Fruit fly (Drosophila melanogaster) whole organism, pupa: Measurements from ENCODE around the gene CG6000.

Experiments used
- CG10348 ChIP-seq: fragments of 200-800 bp; sonication (Bioruptor generic); IDR thresholded peaks from 2 replicates; pipeline ENCODE4 v1.3.6; 2022; ENCODE audit warnings: missing biosample characterization, missing genetic modification characterization
- CG12605 ChIP-seq: fragments of 200-800 bp; sonication (Bioruptor generic); IDR thresholded peaks from 2 replicates; pipeline ENCODE4 v1.3.6; 2022; ENCODE audit warnings: missing biosample characterization, missing genetic modification characterization
- CG13204 ChIP-seq: fragments of 200-800 bp; sonication (Bioruptor generic); optimal IDR thresholded peaks from 2 replicates; lab custom pipeline; 2018; ENCODE audit warnings: missing biosample characterization, mild to moderate bottlenecking, missing genetic modification characterization, moderate library complexity
- CG14655 ChIP-seq: fragments of 200-800 bp; sonication (Bioruptor generic); optimal IDR thresholded peaks from 3 replicates; lab custom pipeline; 2017; ENCODE audit warnings: mild to moderate bottlenecking, missing biosample characterization, missing genetic modification reagents, missing genetic modification characterization
- CG15710 ChIP-seq: fragments of 200-800 bp; sonication (Bioruptor generic); optimal IDR thresholded peaks from 2 replicates; lab custom pipeline; 2018; ENCODE audit warnings: missing biosample characterization, mild to moderate bottlenecking, missing genetic modification characterization, moderate library complexity
- CG17806 ChIP-seq: fragments of 200-800 bp; sonication (Bioruptor generic); optimal IDR thresholded peaks from 2 replicates; lab custom pipeline; 2018; ENCODE audit warnings: missing biosample characterization, mild to moderate bottlenecking, missing genetic modification characterization, moderate library complexity
- CG32121 ChIP-seq: fragments of 200-800 bp; sonication (Bioruptor generic); IDR thresholded peaks from 2 replicates; pipeline ENCODE4 v1.3.6; 2022; ENCODE audit warnings: missing biosample characterization, missing genetic modification characterization
- CG34367 ChIP-seq: fragments of 200-800 bp; sonication (Bioruptor generic); optimal IDR thresholded peaks from 2 replicates; lab custom pipeline; 2018; ENCODE audit warnings: missing biosample characterization, mild to moderate bottlenecking, missing genetic modification characterization
- CG4496 ChIP-seq: fragments of 200-800 bp; sonication (Bioruptor generic); IDR thresholded peaks from 3 replicates; pipeline ENCODE4 v1.3.6; 2022; ENCODE audit warnings: missing biosample characterization, missing genetic modification characterization
- CG8159 ChIP-seq: fragments of 200-800 bp; sonication (Bioruptor generic); optimal IDR thresholded peaks from 3 replicates; lab custom pipeline; 2018; ENCODE audit warnings: missing biosample characterization, mild to moderate bottlenecking, missing genetic modification characterization, moderate library complexity
- CG8301 ChIP-seq: fragments of 200-800 bp; sonication (Bioruptor generic); optimal IDR thresholded peaks from 2 replicates; lab custom pipeline; 2018; ENCODE audit warnings: missing biosample characterization, mild to moderate bottlenecking, missing genetic modification characterization
- CG9948 ChIP-seq: fragments of 200-800 bp; sonication (Bioruptor generic); optimal IDR thresholded peaks from 2 replicates; lab custom pipeline; 2018; ENCODE audit warnings: missing biosample characterization, mild to moderate bottlenecking, missing genetic modification characterization, moderate library complexity
- D1 ChIP-seq: fragments of 200-800 bp; sonication (Bioruptor generic); optimal IDR thresholded peaks from 2 replicates; lab custom pipeline; 2018; ENCODE audit warnings: missing biosample characterization, mild to moderate bottlenecking, missing genetic modification characterization, moderate library complexity
- EcR ChIP-seq: fragments of 200-800 bp; sonication (Bioruptor generic); optimal IDR thresholded peaks from 3 replicates; lab custom pipeline; 2019; ENCODE audit warnings: missing biosample characterization, missing genetic modification characterization, mild to moderate bottlenecking, moderate library complexity, missing genetic modification reagents
- Ets98B ChIP-seq: fragments of 200-800 bp; sonication (Bioruptor generic); IDR thresholded peaks from 2 replicates; pipeline ENCODE4 v1.3.6; 2022; ENCODE audit warnings: missing biosample characterization, missing genetic modification characterization
- Pif1A ChIP-seq: fragments of 200-800 bp; sonication (Bioruptor generic); optimal IDR thresholded peaks from 3 replicates; lab custom pipeline; 2016; ENCODE audit warnings: missing biosample characterization, missing genetic modification characterization
- Pif1B ChIP-seq: fragments of 200-800 bp; sonication (Bioruptor generic); optimal IDR thresholded peaks from 3 replicates; lab custom pipeline; 2016; ENCODE audit warnings: missing biosample characterization, missing genetic modification characterization
- Snoo ChIP-seq: fragments of 200-800 bp; sonication (Bioruptor generic); optimal IDR thresholded peaks from 3 replicates; lab custom pipeline; 2017; ENCODE audit warnings: missing biosample characterization, mild to moderate bottlenecking, missing genetic modification characterization, inconsistent platforms
- fd96Ca ChIP-seq: fragments of 200-800 bp; sonication (Bioruptor generic); IDR thresholded peaks from 3 replicates; pipeline ENCODE4 v1.3.6; 2022; ENCODE audit warnings: missing biosample characterization, missing genetic modification characterization
- gl ChIP-seq: fragments of 200-800 bp; sonication (Bioruptor generic); optimal IDR thresholded peaks from 2 replicates; lab custom pipeline; 2018; ENCODE audit warnings: missing biosample characterization, mild to moderate bottlenecking, missing genetic modification characterization
- rn ChIP-seq: fragments of 200-800 bp; sonication (Bioruptor generic); IDR thresholded peaks from 2 replicates; pipeline ENCODE4 v1.3.6; 2022; ENCODE audit warnings: missing biosample characterization, missing genetic modification characterization

The CG6000 gene

dm6 chr3R:24025715-24026467 lies 28.3 kb upstream of the CG6000 start:
- no peak for TF ChIP-seq Pif1B
- no peak for TF ChIP-seq D1 (tag; lab: Kevin White, UChicago)
- no peak for TF ChIP-seq CG17806 (tag; lab: Kevin White, UChicago)
- TF ChIP-seq rn (GFP tag; lab: Robert Waterston, UW): no peak
- peak; percentile 37 for TF ChIP-seq Pif1A (GFP tag; lab: Kevin White, UChicago)
- TF ChIP-seq CG8301: peak; percentile 26
- TF ChIP-seq gl (tag; lab: Kevin White, UChicago): no peak
- TF ChIP-seq CG9948 (tag; lab: Kevin White, UChicago): peak; percentile 4
- TF ChIP-seq CG14655: peak; percentile 39
- TF ChIP-seq CG4496 (GFP tag; lab: Robert Waterston, UW): 0 out of 3 replicates have a peak, but pooled peaks have one; percentile 22

- no peak for TF ChIP-seq CG8159 (tag; lab: Kevin White, UChicago)
- no peak for TF ChIP-seq CG10348 (GFP tag; lab: Robert Waterston, UW)
- TF ChIP-seq CG32121: peak; percentile 54
- no peak for TF ChIP-seq CG17806 (tag; lab: Kevin White, UChicago)
- no peak for TF ChIP-seq Pif1B
- TF ChIP-seq CG14655: no peak
- TF ChIP-seq rn (GFP tag; lab: Robert Waterston, UW): no peak
- TF ChIP-seq fd96Ca (GFP tag; lab: Robert Waterston, UW): 0 out of 3 replicates have a peak, but pooled peaks have one; percentile 14
- no peak for TF ChIP-seq CG15710 (tag; lab: Kevin White, UChicago)
- TF ChIP-seq CG12605 (GFP tag; lab: Robert Waterston, UW): no peak
Observed at dm6 chr3R:24026503-24026902, 27.7 kb upstream of the CG6000 start.

dm6 chr3R:24027222-24027621 lies 27.0 kb upstream of the CG6000 start:
- TF ChIP-seq CG17806 (tag; lab: Kevin White, UChicago) (no peak), D1 (tag; lab: Kevin White, UChicago) (no peak), Snoo (tag; lab: Kevin White, UChicago) (no peak), CG13204 (GFP tag; lab: Kevin White, UChicago) (no peak), rn (GFP tag; lab: Robert Waterston, UW) (no peak), CG9948 (tag; lab: Kevin White, UChicago) (no peak), Ets98B (no peak), Pif1A (GFP tag; lab: Kevin White, UChicago) (no peak), Pif1B (no peak), CG10348 (GFP tag; lab: Robert Waterston, UW) (no peak), CG14655 (no peak), CG4496 (GFP tag; lab: Robert Waterston, UW) (no peak), CG32121 (no peak), CG8301 (no peak)
- TF ChIP-seq, all 21 proteins: peak for 0

dm6 chr3R:24031019-24031824 lies 23.0 kb upstream of the CG6000 start:
- TF ChIP-seq Snoo (tag; lab: Kevin White, UChicago) (no peak), CG13204 (GFP tag; lab: Kevin White, UChicago) (peak; percentile 76), Pif1B (peak; percentile 66), CG4496 (GFP tag; lab: Robert Waterston, UW) (peak; percentile 71), CG8301 (no peak), CG32121 (peak; percentile 57; the same call in 1 of the 2 replicates), Pif1A (GFP tag; lab: Kevin White, UChicago) (peak; percentile 20), fd96Ca (GFP tag; lab: Robert Waterston, UW) (peak; percentile 51; the same call in 2 of the 3 replicates), rn (GFP tag; lab: Robert Waterston, UW) (no peak), CG34367 (tag; lab: Kevin White, UChicago) (no peak), D1 (tag; lab: Kevin White, UChicago) (no peak), CG10348 (GFP tag; lab: Robert Waterston, UW) (no peak), CG15710 (tag; lab: Kevin White, UChicago) (peak; percentile 15), CG17806 (tag; lab: Kevin White, UChicago) (no peak), CG14655 (no peak), CG8159 (tag; lab: Kevin White, UChicago) (peak; percentile 20), CG9948 (tag; lab: Kevin White, UChicago) (no peak), Ets98B (peak; percentile 61), gl (tag; lab: Kevin White, UChicago) (no peak), CG12605 (GFP tag; lab: Robert Waterston, UW) (no peak), EcR (GFP tag; lab: Kevin White, UChicago) (peak; percentile 61)

- TF ChIP-seq CG8159 (tag; lab: Kevin White, UChicago) (no peak), Snoo (tag; lab: Kevin White, UChicago) (no peak), CG13204 (GFP tag; lab: Kevin White, UChicago) (no peak), CG17806 (tag; lab: Kevin White, UChicago) (no peak), fd96Ca (GFP tag; lab: Robert Waterston, UW) (no peak), Pif1B (no peak), CG12605 (GFP tag; lab: Robert Waterston, UW) (no peak), CG14655 (no peak), rn (GFP tag; lab: Robert Waterston, UW) (no peak), Ets98B (no peak), CG34367 (tag; lab: Kevin White, UChicago) (no peak), Pif1A (GFP tag; lab: Kevin White, UChicago) (no peak), CG8301 (no peak), CG32121 (no peak), D1 (tag; lab: Kevin White, UChicago) (no peak), CG9948 (tag; lab: Kevin White, UChicago) (no peak), CG15710 (tag; lab: Kevin White, UChicago) (no peak)
Observed at dm6 chr3R:24031825-24032523, 22.2 kb upstream of the CG6000 start, which contains the start of the genes KrT95D and Mettl3. TSS of gene KrT95D (minus strand) at chr3R:24031827. TSS of gene Mettl3 (plus strand) at chr3R:24032157.
